Worm (Caenorhabditis elegans) whole organism, L1 larva: ENCODE results near the gene vpat-1.
A peak's percentile ranks its signal among the peaks of the same experiment; 100 is the strongest.

Experiments used
- blmp-1 ChIP-seq: fragments of 150-350 bp; optimal IDR thresholded peaks from 2 replicates; lab custom pipeline; 2014; ENCODE audit warnings: missing biosample characterization, missing genetic modification characterization
- ces-1 ChIP-seq: fragments of 150-350 bp; optimal IDR thresholded peaks from 2 replicates; lab custom pipeline; 2014; ENCODE audit warnings: missing biosample characterization, missing genetic modification reagents, missing genetic modification characterization

DNA sequence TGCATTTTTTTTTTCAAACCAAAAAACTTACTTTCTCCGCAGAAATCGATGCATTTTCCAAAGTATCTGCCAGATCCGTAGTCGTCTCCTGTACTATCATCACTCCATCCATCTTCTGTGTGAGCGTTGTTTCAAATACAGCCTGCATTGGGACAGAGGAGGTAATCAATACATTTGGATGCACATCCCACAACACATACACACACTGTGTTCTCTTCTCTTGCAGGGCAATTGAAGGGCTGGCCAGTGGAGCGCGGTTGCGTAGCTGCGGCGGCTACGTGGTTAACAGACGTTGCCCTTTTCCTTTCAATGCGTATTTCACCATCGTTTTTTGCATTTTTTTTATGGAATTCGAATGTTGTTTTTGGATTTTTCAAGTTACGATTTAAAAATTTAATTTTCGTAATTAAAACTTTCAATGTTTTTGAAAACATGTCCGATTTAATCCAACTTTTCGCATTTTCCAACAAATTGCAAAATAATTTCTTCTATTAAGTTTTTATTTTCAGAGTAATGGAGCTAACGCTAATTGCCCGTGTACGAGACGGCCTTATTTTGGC, 10.9 kb downstream of the vpat-1 start, which contains the start of the genes stau-1 and sec-22:
- TF ChIP-seq blmp-1 (tag; lab: Kevin White, UChicago) (peak; percentile 70), ces-1 (GFP tag; lab: Kevin White, UChicago) (no peak)
